Fruit fly (Drosophila melanogaster) whole organism, prepupa: ENCODE data around the gene PMP34.

Experiments used
- Blimp-1 ChIP-seq: fragments of 200-800 bp; sonication (Bioruptor generic); optimal IDR thresholded peaks from 3 replicates; lab custom pipeline; 2017; ENCODE audit warnings: missing biosample characterization, missing genetic modification characterization, mild to moderate bottlenecking, moderate library complexity, missing genetic modification reagents
- CG1621 ChIP-seq: fragments of 200-800 bp; sonication (Bioruptor generic); optimal IDR thresholded peaks from 3 replicates; lab custom pipeline; 2018; ENCODE audit warnings: missing biosample characterization, mild to moderate bottlenecking, missing genetic modification characterization
- CG16779 ChIP-seq: fragments of 200-800 bp; sonication (Bioruptor generic); optimal IDR thresholded peaks from 3 replicates; lab custom pipeline; 2017; ENCODE audit warnings: missing biosample characterization, mild to moderate bottlenecking, missing genetic modification characterization
- CG31627 ChIP-seq: fragments of 200-800 bp; sonication (Bioruptor generic); optimal IDR thresholded peaks from 3 replicates; lab custom pipeline; 2016; ENCODE audit warnings: missing biosample characterization, missing genetic modification characterization
- CG6808 ChIP-seq: fragments of 200-800 bp; sonication (Bioruptor generic); optimal IDR thresholded peaks from 3 replicates; lab custom pipeline; 2017; ENCODE audit warnings: missing biosample characterization, missing genetic modification characterization, mild to moderate bottlenecking, moderate library complexity, missing genetic modification reagents
- Lpt ChIP-seq: fragments of 200-800 bp; sonication (Bioruptor generic); optimal IDR thresholded peaks from 3 replicates; lab custom pipeline; 2016; ENCODE audit warnings: missing biosample characterization, missing genetic modification characterization
- Sox15 ChIP-seq: fragments of 200-800 bp; sonication (Bioruptor generic); optimal IDR thresholded peaks from 3 replicates; lab custom pipeline; 2016; ENCODE audit warnings: missing biosample characterization, missing genetic modification characterization
- dac ChIP-seq: fragments of 200-800 bp; sonication (Bioruptor generic); optimal IDR thresholded peaks from 2 replicates; lab custom pipeline; 2017; ENCODE audit warnings: missing biosample characterization, mild to moderate bottlenecking, missing genetic modification characterization

dm6 chr3L:4348839-4349238 is 30.3 kb downstream of the PMP34 start:
- no peak for TF ChIP-seq Lpt
- TF ChIP-seq Sox15 (GFP tag; lab: Kevin White, UChicago) = no peak
- TF ChIP-seq Blimp-1 (GFP tag; lab: Kevin White, UChicago) = no peak
- no peak for TF ChIP-seq dac (GFP tag; lab: Kevin White, UChicago)
- no peak for TF ChIP-seq CG31627 (GFP tag; lab: Kevin White, UChicago)
- TF ChIP-seq CG1621 (tag; lab: Kevin White, UChicago) = no peak
- no peak for TF ChIP-seq CG6808 (GFP tag; lab: Kevin White, UChicago)
- TF ChIP-seq CG16779 (tag; lab: Kevin White, UChicago) = no peak
